Fruit fly (Drosophila melanogaster): ENCODE data around the gene Ilp4.

Ilp4 gene

dm6 chr3L:9786746-9787145 lies 17.3 kb downstream of the Ilp4 start, which contains the start of gene CG32052:
CG32052 (plus strand) TSS chr3L:9787046.
- TF ChIP-seq Clk (GFP tag; optimal IDR thresholded peaks at IDR 0.05) (no peak), ovo (GFP tag; optimal IDR thresholded peaks at IDR 0.05) (no peak), CG11617 (GFP tag; optimal IDR thresholded peaks at IDR 0.05) (no peak), CG7101 (tag; optimal IDR thresholded peaks at IDR 0.05) (no peak), kay (GFP tag; ENCODE audit: borderline replicate concordance) (no peak), cic (GFP tag; optimal IDR thresholded peaks at IDR 0.05) (no peak), Hr96 (GFP tag; optimal IDR thresholded peaks at IDR 0.05) (no peak), CG33017 (tag; optimal IDR thresholded peaks at IDR 0.05) (no peak), CG5204 (GFP tag; optimal IDR thresholded peaks at IDR 0.05) (no peak), CG7045 (GFP tag; optimal IDR thresholded peaks at IDR 0.05) (no peak)

dm6 chr3L:9776804-9777393 lies 27.2 kb downstream of the Ilp4 start:
- no peak for TF ChIP-seq Crg-1 (GFP tag; optimal IDR thresholded peaks at IDR 0.05)
- TF ChIP-seq ovo (GFP tag; optimal IDR thresholded peaks at IDR 0.05) = no peak
- TF ChIP-seq CG11617 (GFP tag; optimal IDR thresholded peaks at IDR 0.05) = no peak
- TF ChIP-seq bab1 (GFP tag; optimal IDR thresholded peaks at IDR 0.05) = no peak
- no peak for TF ChIP-seq cic (GFP tag; optimal IDR thresholded peaks at IDR 0.05)
- TF ChIP-seq Hr96 (GFP tag; optimal IDR thresholded peaks at IDR 0.05) = no peak
- TF ChIP-seq CG12768 (GFP tag; optimal IDR thresholded peaks at IDR 0.05) = no peak
- TF ChIP-seq CG7045 (GFP tag; optimal IDR thresholded peaks at IDR 0.05) = no peak
- TF ChIP-seq kay (GFP tag; ENCODE audit: borderline replicate concordance) = no peak
- no peak for TF ChIP-seq tj (GFP tag; optimal IDR thresholded peaks at IDR 0.05)
- no peak for TF ChIP-seq pad (GFP tag; optimal IDR thresholded peaks at IDR 0.05)
- no peak for TF ChIP-seq CG1620 (GFP tag; optimal IDR thresholded peaks at IDR 0.05)
- no peak for TF ChIP-seq CG14711 (tag; optimal IDR thresholded peaks at IDR 0.05)
- no peak for TF ChIP-seq CG5204 (GFP tag; optimal IDR thresholded peaks at IDR 0.05)
- no peak for TF ChIP-seq toe (GFP tag; optimal IDR thresholded peaks at IDR 0.05)
- TF ChIP-seq Clk (GFP tag; optimal IDR thresholded peaks at IDR 0.05) = no peak
- no peak for TF ChIP-seq Mnt (GFP tag; optimal IDR thresholded peaks at IDR 0.05)
- no peak for TF ChIP-seq cnc (optimal IDR thresholded peaks at IDR 0.05)
- no peak for TF ChIP-seq CG33017 (tag; optimal IDR thresholded peaks at IDR 0.05)
- TF ChIP-seq CG7101 (tag; optimal IDR thresholded peaks at IDR 0.05) = no peak

dm6 chr3L:9775728-9776127 lies 28.3 kb downstream of the Ilp4 start:
- TF ChIP-seq CG5204 (GFP tag; optimal IDR thresholded peaks at IDR 0.05) (no peak), CG7101 (tag; optimal IDR thresholded peaks at IDR 0.05) (no peak), Clk (GFP tag; optimal IDR thresholded peaks at IDR 0.05) (no peak), CG12768 (GFP tag; optimal IDR thresholded peaks at IDR 0.05) (no peak), CG11617 (GFP tag; optimal IDR thresholded peaks at IDR 0.05) (no peak), kay (GFP tag; ENCODE audit: borderline replicate concordance) (no peak)

- TF ChIP-seq cic (GFP tag; optimal IDR thresholded peaks at IDR 0.05) (no peak), CG14711 (tag; optimal IDR thresholded peaks at IDR 0.05) (no peak), toe (GFP tag; optimal IDR thresholded peaks at IDR 0.05) (no peak), CG1620 (GFP tag; optimal IDR thresholded peaks at IDR 0.05) (no peak), Mnt (GFP tag; optimal IDR thresholded peaks at IDR 0.05) (no peak), CG33017 (tag; optimal IDR thresholded peaks at IDR 0.05) (no peak), CG12768 (GFP tag; optimal IDR thresholded peaks at IDR 0.05) (no peak), pad (GFP tag; optimal IDR thresholded peaks at IDR 0.05) (no peak), CG11617 (GFP tag; optimal IDR thresholded peaks at IDR 0.05) (no peak), CG5204 (GFP tag; optimal IDR thresholded peaks at IDR 0.05) (no peak), cnc (optimal IDR thresholded peaks at IDR 0.05) (no peak), kay (GFP tag; ENCODE audit: borderline replicate concordance) (no peak), CG7045 (GFP tag; optimal IDR thresholded peaks at IDR 0.05) (no peak), tj (GFP tag; optimal IDR thresholded peaks at IDR 0.05) (no peak), Crg-1 (GFP tag; optimal IDR thresholded peaks at IDR 0.05) (no peak), bab1 (GFP tag; optimal IDR thresholded peaks at IDR 0.05) (no peak), Clk (GFP tag; optimal IDR thresholded peaks at IDR 0.05) (no peak), ovo (GFP tag; optimal IDR thresholded peaks at IDR 0.05) (no peak)
Measured at dm6 chr3L:9768385-9768784, 35.7 kb downstream of the Ilp4 start.

dm6 chr3L:9767636-9768358 lies 36.3 kb downstream of the Ilp4 start:
- TF ChIP-seq CG7045 (GFP tag; optimal IDR thresholded peaks at IDR 0.05) = peak; percentile 23
- no peak for TF ChIP-seq pad (GFP tag; optimal IDR thresholded peaks at IDR 0.05)
- peak; percentile 47 for TF ChIP-seq kay (GFP tag; ENCODE audit: borderline replicate concordance)

- TF ChIP-seq CG33017 (tag; optimal IDR thresholded peaks at IDR 0.05) = no peak
- TF ChIP-seq pad (GFP tag; optimal IDR thresholded peaks at IDR 0.05) = no peak
- no peak for TF ChIP-seq Mnt (GFP tag; optimal IDR thresholded peaks at IDR 0.05)
- TF ChIP-seq CG12768 (GFP tag; optimal IDR thresholded peaks at IDR 0.05) = no peak
- TF ChIP-seq kay (GFP tag; ENCODE audit: borderline replicate concordance) = no peak
- TF ChIP-seq Crg-1 (GFP tag; optimal IDR thresholded peaks at IDR 0.05) = no peak
- TF ChIP-seq CG5204 (GFP tag; optimal IDR thresholded peaks at IDR 0.05) = no peak
- TF ChIP-seq CG14711 (tag; optimal IDR thresholded peaks at IDR 0.05) = no peak
- TF ChIP-seq Clk (GFP tag; optimal IDR thresholded peaks at IDR 0.05) = no peak
- no peak for TF ChIP-seq CG11617 (GFP tag; optimal IDR thresholded peaks at IDR 0.05)
- no peak for TF ChIP-seq CG7045 (GFP tag; optimal IDR thresholded peaks at IDR 0.05)
- no peak for TF ChIP-seq cic (GFP tag; optimal IDR thresholded peaks at IDR 0.05)
- no peak for TF ChIP-seq tj (GFP tag; optimal IDR thresholded peaks at IDR 0.05)
- no peak for TF ChIP-seq CG1620 (GFP tag; optimal IDR thresholded peaks at IDR 0.05)
- TF ChIP-seq cnc (optimal IDR thresholded peaks at IDR 0.05) = no peak
- no peak for TF ChIP-seq ovo (GFP tag; optimal IDR thresholded peaks at IDR 0.05)
Measured at dm6 chr3L:9766364-9766763, 37.7 kb downstream of the Ilp4 start.
